Fruit fly (Drosophila melanogaster) whole organism, prepupa: ENCODE data around the gene CG9922.

ENCODE experiments used
- CG11294 ChIP-seq: fragments of 200-800 bp; sonication (Bioruptor generic); IDR thresholded peaks from 2 replicates; pipeline ENCODE4 v1.3.6; 2022; ENCODE audit warnings: missing biosample characterization, missing genetic modification characterization
- CG3032 ChIP-seq: fragments of 200-800 bp; optimal IDR thresholded peaks from 2 replicates; lab custom pipeline; 2019; ENCODE audit warnings: missing biosample characterization, mild to moderate bottlenecking, missing genetic modification characterization, moderate library complexity
- CG31627 ChIP-seq: fragments of 200-800 bp; sonication (Bioruptor generic); optimal IDR thresholded peaks from 3 replicates; lab custom pipeline; 2016; ENCODE audit warnings: missing biosample characterization, missing genetic modification characterization
- CG6163 ChIP-seq: fragments of 200-800 bp; sonication (Bioruptor generic); IDR thresholded peaks from 3 replicates; pipeline ENCODE4 v1.3.6; 2022; ENCODE audit warnings: missing biosample characterization, missing genetic modification characterization
- CG6276 ChIP-seq: fragments of 200-800 bp; sonication (Bioruptor generic); optimal IDR thresholded peaks from 2 replicates; lab custom pipeline; 2017; ENCODE audit warnings: missing biosample characterization, mild to moderate bottlenecking, missing genetic modification characterization
- CG7368 ChIP-seq: fragments of 200-800 bp; sonication (Bioruptor generic); optimal IDR thresholded peaks from 3 replicates; lab custom pipeline; 2016; ENCODE audit warnings: missing biosample characterization, missing genetic modification characterization
- CG9139 ChIP-seq: fragments of 200-800 bp; sonication (Bioruptor generic); optimal IDR thresholded peaks from 3 replicates; lab custom pipeline; 2017; ENCODE audit warnings: missing biosample characterization, mild to moderate bottlenecking, missing genetic modification characterization
- Ets96B ChIP-seq: fragments of 200-800 bp; optimal IDR thresholded peaks from 2 replicates; lab custom pipeline; 2019; ENCODE audit warnings: missing biosample characterization, mild to moderate bottlenecking, missing genetic modification characterization, moderate library complexity
- Gug ChIP-seq: fragments of 200-800 bp; sonication (Bioruptor generic); IDR thresholded peaks from 2 replicates; pipeline ENCODE4 v1.3.6; 2022; ENCODE audit warnings: missing biosample characterization, missing genetic modification characterization
- Sox15 ChIP-seq: fragments of 200-800 bp; sonication (Bioruptor generic); optimal IDR thresholded peaks from 3 replicates; lab custom pipeline; 2016; ENCODE audit warnings: missing biosample characterization, missing genetic modification characterization
- acj6 ChIP-seq: fragments of 200-800 bp; sonication (Bioruptor generic); optimal IDR thresholded peaks from 3 replicates; lab custom pipeline; 2016; ENCODE audit warnings: missing biosample characterization, missing genetic modification characterization
- fd59A ChIP-seq: fragments of 200-800 bp; sonication (Bioruptor generic); optimal IDR thresholded peaks from 2 replicates; lab custom pipeline; 2017; ENCODE audit warnings: missing biosample characterization, mild to moderate bottlenecking, missing genetic modification characterization, missing genetic modification reagents
- pdm3 ChIP-seq: fragments of 200-800 bp; sonication (Bioruptor generic); optimal IDR thresholded peaks from 3 replicates; lab custom pipeline; 2016; ENCODE audit warnings: missing biosample characterization, missing genetic modification characterization
- topi ChIP-seq: fragments of 200-800 bp; sonication (Bioruptor generic); optimal IDR thresholded peaks from 3 replicates; lab custom pipeline; 2016; ENCODE audit warnings: missing biosample characterization, missing genetic modification characterization

- no peak for TF ChIP-seq topi (GFP tag; lab: Kevin White, UChicago)
- no peak for TF ChIP-seq pdm3 (GFP tag; lab: Kevin White, UChicago)
- TF ChIP-seq CG11294 = no peak
- no peak for TF ChIP-seq CG31627
- TF ChIP-seq CG3032 (tag; lab: Kevin White, UChicago) = no peak
- no peak for TF ChIP-seq CG7368 (GFP tag; lab: Kevin White, UChicago)
- TF ChIP-seq fd59A (GFP tag; lab: Kevin White, UChicago) = no peak
- no peak for TF ChIP-seq Ets96B
- no peak for TF ChIP-seq acj6 (GFP tag; lab: Kevin White, UChicago)
- no peak for TF ChIP-seq Sox15 (GFP tag; lab: Kevin White, UChicago)
- TF ChIP-seq CG6276 = no peak
- TF ChIP-seq CG9139 (GFP tag; lab: Kevin White, UChicago) = no peak
- peak; percentile 49; the same call in 2 of the 3 replicates for TF ChIP-seq CG6163 (GFP tag; lab: Robert Waterston, UW)
- TF ChIP-seq Gug (GFP tag; lab: Robert Waterston, UW) = no peak
Observed at dm6 chr3R:14018430-14018786, 17.8 kb downstream of the CG9922 start.
